Worm (Caenorhabditis elegans) whole organism, midembryonic: ENCODE measurements around the gene arrd-15.

Experiments used
- T22C8.4 ChIP-seq: fragments of 200-800 bp; sonication (Bioruptor generic); IDR thresholded peaks from 2 replicates; pipeline ENCODE4 v1.3.6; 2022; ENCODE audit warnings: missing genetic modification characterization, missing compliant biosample characterization
- cog-1 ChIP-seq: sonication (generic microtip); optimal IDR thresholded peaks from 2 replicates; lab custom pipeline; 2016; ENCODE audit warnings: missing genetic modification characterization, missing compliant biosample characterization
- flt-1 ChIP-seq: fragments of 200-800 bp; sonication (Bioruptor generic); IDR thresholded peaks from 2 replicates; pipeline ENCODE4 v1.3.6; 2022; ENCODE audit warnings: missing genetic modification characterization, missing compliant biosample characterization
- klf-2 ChIP-seq: fragments of 200-800 bp; sonication (Bioruptor generic); conservative IDR thresholded peaks from 2 replicates; pipeline ENCODE4 v1.3.6; 2022; ENCODE audit warnings: missing genetic modification reagents, missing genetic modification characterization, missing compliant biosample characterization
- med-1 ChIP-seq: sonication (generic microtip); optimal IDR thresholded peaks from 2 replicates; lab custom pipeline; 2017; ENCODE audit warnings: missing genetic modification characterization, mild to moderate bottlenecking, missing compliant biosample characterization, antibody characterized with exemption, missing genetic modification reagents; ENCODE audit not compliant: insufficient read depth
- ref-1 ChIP-seq: fragments of 200-800 bp; sonication (Bioruptor generic); conservative IDR thresholded peaks from 2 replicates; pipeline ENCODE4 v1.3.6; 2022; ENCODE audit warnings: missing genetic modification reagents, missing genetic modification characterization, missing compliant biosample characterization
- tab-1 ChIP-seq: fragments of 200-800 bp; sonication (Bioruptor generic); IDR thresholded peaks from 2 replicates; pipeline ENCODE4 v1.3.6; 2022; ENCODE audit warnings: missing genetic modification characterization, missing compliant biosample characterization
- ztf-23 ChIP-seq: fragments of 200-800 bp; sonication (Bioruptor generic); IDR thresholded peaks from 2 replicates; pipeline ENCODE4 v1.3.6; 2022; ENCODE audit warnings: missing genetic modification reagents, missing genetic modification characterization, missing compliant biosample characterization
- ztf-29 ChIP-seq: fragments of 200-800 bp; sonication (Bioruptor generic); IDR thresholded peaks from 2 replicates; pipeline ENCODE4 v1.3.6; 2022; ENCODE audit warnings: missing genetic modification reagents, missing genetic modification characterization, missing compliant biosample characterization

The arrd-15 gene

DNA sequence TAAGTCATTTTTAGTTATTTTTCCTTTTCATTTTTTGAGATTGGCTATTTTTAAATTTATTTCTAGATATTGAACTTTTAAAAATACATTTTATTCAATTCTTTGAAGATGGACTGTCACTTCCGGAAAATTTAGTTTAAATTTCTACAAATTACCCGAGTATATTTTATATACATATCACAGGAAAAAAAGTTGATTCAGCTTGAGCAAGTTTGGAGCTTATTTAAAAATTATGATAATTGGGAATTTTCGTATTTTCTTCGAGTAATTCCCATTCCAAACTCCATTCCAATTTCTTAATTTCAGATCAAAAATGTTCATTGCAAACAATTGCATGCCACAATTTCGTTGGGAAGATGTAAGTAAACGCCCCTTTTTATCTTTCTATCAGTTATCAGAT lies at the start of gene arrd-15:
arrd-15 (plus strand) TSS at position 301 of the 400 bp plus-strand sequence.
- TF ChIP-seq klf-2 (GFP tag; lab: Robert Waterston, UW) (no peak), flt-1 (GFP tag; lab: Robert Waterston, UW) (no peak), ref-1 (GFP tag; lab: Robert Waterston, UW) (no peak), cog-1 (tag; lab: Kevin White, UChicago) (no peak), tab-1 (no peak), ztf-23 (no peak), ztf-29 (GFP tag; lab: Robert Waterston, UW) (no peak)

DNA sequence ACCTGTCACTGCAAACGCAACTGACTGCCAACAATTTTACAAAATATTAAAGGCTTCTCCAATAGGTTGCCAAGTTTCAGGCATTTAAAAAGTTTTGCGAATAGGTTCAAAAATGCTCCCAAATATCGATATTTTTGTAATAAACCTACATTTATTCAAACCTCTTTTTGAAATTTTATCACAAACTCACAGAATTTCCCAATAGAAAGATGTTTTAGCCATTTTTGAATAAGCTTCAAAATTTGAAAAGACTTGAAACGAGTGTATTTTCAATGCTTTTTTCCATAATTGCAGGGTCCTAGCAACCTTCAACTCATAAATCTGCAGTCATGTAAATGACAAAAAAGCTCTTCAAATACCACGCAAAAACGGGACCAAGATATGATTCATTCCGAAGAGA lies 47.5 kb upstream of the arrd-15 start:
- TF ChIP-seq T22C8.4 (GFP tag; lab: Robert Waterston, UW) (no peak), klf-2 (GFP tag; lab: Robert Waterston, UW) (no peak), ref-1 (GFP tag; lab: Robert Waterston, UW) (no peak)

DNA sequence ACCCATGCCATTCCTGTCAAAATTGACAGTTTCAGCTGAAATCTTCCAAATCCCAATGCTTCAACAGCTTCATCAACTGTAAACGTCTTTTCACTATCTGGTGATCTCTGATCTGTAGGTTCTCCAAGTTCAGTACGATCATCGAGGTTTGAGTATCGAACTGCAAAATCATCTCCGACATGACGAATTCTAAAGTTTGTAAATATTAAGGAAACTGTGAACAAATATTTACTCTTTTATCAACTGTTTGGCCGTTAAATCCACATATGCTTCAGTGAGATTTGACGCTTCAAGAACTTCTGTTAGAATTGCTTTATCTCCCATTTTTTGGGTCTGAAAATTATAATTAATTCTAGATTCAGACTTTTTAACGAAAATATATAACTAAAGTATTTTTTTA lies 44.7 kb upstream of the arrd-15 start, which contains the start of gene svop-1:
svop-1 (minus strand) TSS at position 339 of the 400 bp plus-strand sequence.
- TF ChIP-seq ref-1 (GFP tag; lab: Robert Waterston, UW) = no peak
- no peak for TF ChIP-seq med-1 (GFP tag; lab: Kevin White, UChicago)
- TF ChIP-seq klf-2 (GFP tag; lab: Robert Waterston, UW) = no peak
- TF ChIP-seq tab-1 = no peak
- TF ChIP-seq flt-1 (GFP tag; lab: Robert Waterston, UW) = no peak
- TF ChIP-seq ztf-29 (GFP tag; lab: Robert Waterston, UW) = no peak
- TF ChIP-seq ztf-23 = no peak
- TF ChIP-seq cog-1 (tag; lab: Kevin White, UChicago) = no peak
- TF ChIP-seq T22C8.4 (GFP tag; lab: Robert Waterston, UW) = no peak

DNA sequence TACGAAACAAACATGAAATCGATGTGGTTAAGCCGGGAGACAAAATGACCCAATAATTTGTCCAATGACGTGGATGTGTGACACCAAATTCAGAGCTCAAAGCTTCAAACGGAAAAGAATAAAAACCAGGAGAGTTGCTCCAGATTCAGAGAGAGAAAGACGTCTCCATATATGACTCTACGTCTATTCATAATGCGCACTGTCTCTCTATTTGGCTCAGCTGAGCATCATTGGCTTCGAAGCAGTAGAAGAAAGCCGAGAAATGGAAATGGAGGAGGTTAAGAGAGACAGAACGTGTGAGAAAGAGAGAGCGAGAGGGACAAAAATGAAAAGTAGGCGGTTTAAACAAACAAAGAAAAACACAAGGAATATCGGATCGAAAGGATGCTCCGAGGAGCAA lies 43.5 kb upstream of the arrd-15 start:
- no peak for TF ChIP-seq cog-1 (tag; lab: Kevin White, UChicago)
- TF ChIP-seq tab-1 = no peak
- TF ChIP-seq T22C8.4 (GFP tag; lab: Robert Waterston, UW) = no peak
- TF ChIP-seq med-1 (GFP tag; lab: Kevin White, UChicago) = no peak
- no peak for TF ChIP-seq ref-1 (GFP tag; lab: Robert Waterston, UW)
- no peak for TF ChIP-seq ztf-23
- no peak for TF ChIP-seq flt-1 (GFP tag; lab: Robert Waterston, UW)
- TF ChIP-seq klf-2 (GFP tag; lab: Robert Waterston, UW) = no peak
- no peak for TF ChIP-seq ztf-29 (GFP tag; lab: Robert Waterston, UW)

DNA sequence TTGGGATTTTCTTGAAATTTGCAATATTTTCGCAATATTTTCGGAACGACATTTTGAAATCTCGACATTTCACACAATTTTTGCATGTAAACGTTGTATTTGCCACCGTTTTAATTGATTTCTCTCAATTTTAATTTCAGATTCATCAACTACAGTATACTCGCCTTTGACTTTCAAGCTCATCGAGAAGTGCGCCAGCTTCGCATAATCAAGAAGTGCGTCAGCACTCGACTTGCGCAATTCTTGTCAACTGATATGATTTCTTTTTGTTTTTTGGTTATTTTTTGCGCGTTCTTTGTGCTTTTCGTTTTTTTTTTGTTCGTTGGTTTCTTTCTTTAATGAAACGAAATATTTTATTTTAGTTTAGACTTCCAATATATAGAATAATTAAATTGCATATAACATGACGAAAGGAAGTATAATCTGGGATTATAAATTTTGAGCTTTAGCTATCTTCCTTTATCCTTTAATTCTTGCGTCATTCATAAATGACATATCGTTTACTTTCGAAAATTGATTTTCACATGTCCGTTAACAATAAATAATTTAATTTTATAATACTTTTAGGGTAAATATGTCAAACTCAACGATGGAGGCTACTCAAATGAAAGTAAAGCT lies 42.5 kb upstream of the arrd-15 start, which contains the start of gene famh-136:
famh-136 (plus strand) TSS at position 568 of the 618 bp plus-strand sequence.
- no peak for TF ChIP-seq klf-2 (GFP tag; lab: Robert Waterston, UW)
- TF ChIP-seq tab-1 = no peak
- peak; percentile 33 for TF ChIP-seq med-1 (GFP tag; lab: Kevin White, UChicago)
- TF ChIP-seq ztf-23 = peak; percentile 86
- no peak for TF ChIP-seq ztf-29 (GFP tag; lab: Robert Waterston, UW)
- TF ChIP-seq T22C8.4 (GFP tag; lab: Robert Waterston, UW) = no peak
- peak; percentile 49 for TF ChIP-seq cog-1 (tag; lab: Kevin White, UChicago)
- peak; percentile 58 for TF ChIP-seq flt-1 (GFP tag; lab: Robert Waterston, UW)
- TF ChIP-seq ref-1 (GFP tag; lab: Robert Waterston, UW) = no peak

DNA sequence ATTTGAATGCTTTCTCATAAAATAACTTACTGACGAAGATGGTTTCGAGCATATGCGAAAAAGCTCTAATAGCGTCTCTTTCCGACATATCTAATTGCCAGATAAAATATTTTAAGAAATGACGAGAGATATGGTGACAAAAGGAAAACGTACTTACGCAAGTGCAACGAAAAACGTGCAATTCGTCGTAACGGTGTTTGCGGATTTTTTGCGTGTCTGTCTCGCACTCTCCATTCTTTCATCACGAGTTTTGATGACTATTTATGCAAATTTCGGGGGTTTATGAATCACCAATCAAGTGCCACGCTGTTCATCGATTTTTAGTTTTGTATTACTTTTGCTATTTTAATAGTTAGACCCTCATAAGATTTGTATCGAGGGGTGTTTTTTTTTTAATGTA lies 40.9 kb upstream of the arrd-15 start, which contains the start of gene ZK637.14:
ZK637.14 (minus strand) TSS at position 201 of the 400 bp plus-strand sequence.
- TF ChIP-seq ztf-23 (peak; percentile 37; the same call in 1 of the 2 replicates), T22C8.4 (GFP tag; lab: Robert Waterston, UW) (no peak), cog-1 (tag; lab: Kevin White, UChicago) (peak; percentile 16)

DNA sequence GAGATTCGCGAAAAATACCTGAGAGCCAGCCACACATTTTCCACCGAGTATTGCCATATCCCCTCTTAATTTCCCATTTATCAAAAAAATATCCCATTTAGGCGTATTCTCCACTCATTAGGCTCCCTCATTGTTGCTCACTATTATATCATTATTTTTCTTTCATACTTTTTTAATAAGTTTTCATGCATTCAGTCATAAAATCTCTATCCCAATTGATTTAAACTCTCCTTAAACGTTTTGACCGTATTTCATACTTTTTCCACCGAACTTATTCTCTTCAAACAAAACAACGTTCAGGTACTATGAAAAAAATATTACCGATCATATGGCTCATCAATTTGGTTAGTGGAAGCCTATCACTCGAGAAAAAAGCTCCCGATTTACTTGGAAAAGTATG lies 39.9 kb upstream of the arrd-15 start, which contains the start of gene lnkn-1:
lnkn-1 (plus strand) TSS at position 301 of the 400 bp plus-strand sequence.
- no peak for TF ChIP-seq T22C8.4 (GFP tag; lab: Robert Waterston, UW)
- TF ChIP-seq ref-1 (GFP tag; lab: Robert Waterston, UW) = no peak
- no peak for TF ChIP-seq cog-1 (tag; lab: Kevin White, UChicago)
- no peak for TF ChIP-seq ztf-23
- TF ChIP-seq med-1 (GFP tag; lab: Kevin White, UChicago) = no peak
- no peak for TF ChIP-seq ztf-29 (GFP tag; lab: Robert Waterston, UW)
- no peak for TF ChIP-seq flt-1 (GFP tag; lab: Robert Waterston, UW)
- no peak for TF ChIP-seq klf-2 (GFP tag; lab: Robert Waterston, UW)
- TF ChIP-seq tab-1 = no peak

DNA sequence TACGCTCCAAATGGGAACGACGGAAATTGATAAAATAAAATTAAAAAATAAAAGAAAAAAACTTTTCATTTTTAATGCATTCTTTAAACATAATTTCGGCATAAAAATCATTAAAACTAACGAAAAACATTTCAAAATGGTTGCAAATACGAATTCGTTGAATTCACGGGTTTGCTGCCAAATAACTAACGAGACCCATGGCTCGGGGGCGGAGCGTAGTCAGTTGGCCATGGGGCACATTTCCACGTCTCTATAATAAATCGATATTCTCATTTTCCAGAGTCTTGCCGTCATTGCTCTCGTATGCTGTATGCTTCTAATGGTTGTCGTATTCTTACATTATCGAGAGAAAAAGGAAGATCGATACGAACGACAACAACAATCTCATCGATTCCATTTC lies 36.4 kb upstream of the arrd-15 start, which contains the start of gene ZK637.4:
ZK637.4 (plus strand) TSS at position 301 of the 400 bp plus-strand sequence.
- TF ChIP-seq ztf-23 = no peak
- no peak for TF ChIP-seq tab-1
- no peak for TF ChIP-seq cog-1 (tag; lab: Kevin White, UChicago)
- TF ChIP-seq ztf-29 (GFP tag; lab: Robert Waterston, UW) = no peak
- TF ChIP-seq ref-1 (GFP tag; lab: Robert Waterston, UW) = no peak
- no peak for TF ChIP-seq T22C8.4 (GFP tag; lab: Robert Waterston, UW)
- TF ChIP-seq med-1 (GFP tag; lab: Kevin White, UChicago) = no peak
- no peak for TF ChIP-seq flt-1 (GFP tag; lab: Robert Waterston, UW)
- TF ChIP-seq klf-2 (GFP tag; lab: Robert Waterston, UW) = no peak

DNA sequence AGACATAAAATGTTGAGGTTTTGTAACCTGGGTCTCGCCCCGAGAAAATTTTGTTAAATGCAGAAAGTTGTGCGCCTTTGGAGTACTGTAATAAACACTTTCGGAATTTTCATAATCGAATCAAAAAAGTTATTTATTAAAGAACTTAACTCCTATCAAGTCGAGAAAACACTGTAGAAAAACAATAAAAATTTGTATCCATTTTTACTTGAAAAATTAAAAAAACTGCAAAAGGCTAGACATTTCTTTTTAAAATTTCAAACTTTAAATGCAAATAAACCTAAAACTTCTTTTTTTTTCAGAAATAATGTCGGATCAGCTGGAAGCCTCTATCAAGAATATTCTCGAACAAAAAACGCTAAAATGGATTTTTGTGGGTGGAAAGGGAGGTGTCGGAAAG lies 35.0 kb upstream of the arrd-15 start, which contains the start of gene asna-1:
asna-1 (plus strand) TSS at position 301 of the 400 bp plus-strand sequence.
- TF ChIP-seq flt-1 (GFP tag; lab: Robert Waterston, UW) (no peak), cog-1 (tag; lab: Kevin White, UChicago) (no peak), tab-1 (no peak), ztf-23 (no peak), klf-2 (GFP tag; lab: Robert Waterston, UW) (no peak), med-1 (GFP tag; lab: Kevin White, UChicago) (no peak), T22C8.4 (GFP tag; lab: Robert Waterston, UW) (no peak)
